Fruit fly (Drosophila melanogaster): ENCODE data around the gene Alg2.
A peak's percentile ranks its signal among the peaks of the same experiment; 100 is the strongest.

Gene Alg2

DNA sequence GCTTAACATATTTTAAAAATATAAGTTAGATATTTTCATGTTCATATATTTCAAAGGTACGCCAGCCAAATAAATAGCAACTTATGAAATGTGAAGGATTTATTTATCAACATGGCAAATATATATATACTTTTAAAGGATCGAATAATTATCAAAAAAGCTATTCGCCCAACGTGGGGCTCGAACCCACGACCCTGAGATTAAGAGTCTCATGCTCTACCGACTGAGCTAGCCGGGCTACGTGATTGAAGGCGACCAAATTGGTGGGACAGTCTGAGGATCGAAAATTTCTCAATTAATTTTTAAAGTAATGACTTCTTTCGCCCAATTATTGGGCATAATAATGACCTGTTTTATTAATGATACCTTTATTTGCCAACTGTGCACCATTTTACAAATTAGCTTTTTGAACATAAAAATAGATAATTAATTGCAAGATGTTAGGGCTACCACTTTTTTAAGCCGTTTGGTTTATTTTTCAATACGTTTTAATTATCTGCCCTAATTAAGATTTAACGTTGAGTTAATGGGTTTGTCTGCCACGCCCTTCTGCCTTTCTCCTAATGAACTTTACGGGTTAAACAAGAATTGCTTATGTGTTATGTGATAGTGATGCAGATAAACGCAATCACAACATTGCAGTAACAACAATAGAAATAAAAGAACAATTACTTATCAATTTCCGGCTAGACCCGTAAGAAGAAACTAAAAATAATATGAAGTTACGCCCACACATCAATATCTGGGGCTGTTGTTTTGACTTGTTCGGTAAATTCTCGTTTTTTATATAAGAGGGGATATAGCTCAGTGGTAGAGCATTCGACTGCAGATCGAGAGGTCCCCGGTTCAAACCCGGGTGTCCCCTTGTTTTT is 46.6 kb upstream of the Alg2 start:
- TF ChIP-seq tai (GFP tag; optimal IDR thresholded peaks at IDR 0.05) (no peak), dmrt93B (GFP tag; optimal IDR thresholded peaks at IDR 0.05) (no peak), CrebA (GFP tag; optimal IDR thresholded peaks at IDR 0.05; ENCODE audit: borderline replicate concordance) (peak; percentile 1), Hr78 (GFP tag; optimal IDR thresholded peaks at IDR 0.05) (no peak), foxo (GFP tag; optimal IDR thresholded peaks at IDR 0.05) (no peak), HLH106 (tag; optimal IDR thresholded peaks at IDR 0.05) (no peak), Hnf4 (GFP tag; optimal IDR thresholded peaks at IDR 0.05) (no peak), psq (GFP tag; optimal IDR thresholded peaks at IDR 0.05) (no peak), Vsx2 (GFP tag; optimal IDR thresholded peaks at IDR 0.05; ENCODE audit: partially characterized antibody) (no peak), Dif (GFP tag; optimal IDR thresholded peaks at IDR 0.05; ENCODE audit: partially characterized antibody) (peak; percentile 22), Jra (GFP tag; optimal IDR thresholded peaks at IDR 0.05) (no peak), CG9705 (GFP tag; optimal IDR thresholded peaks at IDR 0.05) (no peak), Rel (GFP tag; optimal IDR thresholded peaks at IDR 0.05) (no peak), Rel (tag; optimal IDR thresholded peaks at IDR 0.05) (no peak), CG32264 (GFP tag; optimal IDR thresholded peaks at IDR 0.05) (no peak)

DNA sequence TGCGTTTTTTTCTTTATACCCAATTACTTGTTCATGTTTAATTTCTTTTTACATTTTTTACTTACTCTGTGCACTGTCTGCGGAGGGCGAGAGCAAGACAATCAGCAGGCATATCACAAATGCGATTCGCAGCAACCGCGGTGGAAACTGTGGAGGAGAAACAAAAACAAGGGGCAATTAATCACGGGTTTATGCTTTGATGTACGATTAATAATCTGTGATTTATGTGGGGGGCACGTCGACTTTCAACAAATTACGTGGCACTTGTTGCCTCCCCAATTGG is 46.1 kb upstream of the Alg2 start:
- TF ChIP-seq pan (optimal IDR thresholded peaks at IDR 0.05) (no peak), Sp1 (GFP tag; optimal IDR thresholded peaks at IDR 0.05) (no peak), br (GFP tag; optimal IDR thresholded peaks at IDR 0.05) (no peak), Mio (GFP tag; optimal IDR thresholded peaks at IDR 0.05) (no peak), tai (GFP tag; optimal IDR thresholded peaks at IDR 0.05) (no peak), Abd-B (GFP tag; optimal IDR thresholded peaks at IDR 0.05) (no peak), sage (GFP tag; optimal IDR thresholded peaks at IDR 0.05) (no peak), woc (GFP tag; optimal IDR thresholded peaks at IDR 0.05) (no peak), CG32264 (GFP tag; optimal IDR thresholded peaks at IDR 0.05) (no peak), Dfd (GFP tag; optimal IDR thresholded peaks at IDR 0.05) (no peak), CG9705 (GFP tag; optimal IDR thresholded peaks at IDR 0.05) (no peak), dsf (GFP tag; optimal IDR thresholded peaks at IDR 0.05; ENCODE audit: borderline replicate concordance) (no peak), Dif (GFP tag; optimal IDR thresholded peaks at IDR 0.05; ENCODE audit: partially characterized antibody) (no peak), OdsH (GFP tag; optimal IDR thresholded peaks at IDR 0.05) (no peak), GATAd (GFP tag; optimal IDR thresholded peaks at IDR 0.05) (no peak), Rel (GFP tag; optimal IDR thresholded peaks at IDR 0.05) (no peak), Rel (tag; optimal IDR thresholded peaks at IDR 0.05) (no peak), Myc (optimal IDR thresholded peaks at IDR 0.05) (no peak)

DNA sequence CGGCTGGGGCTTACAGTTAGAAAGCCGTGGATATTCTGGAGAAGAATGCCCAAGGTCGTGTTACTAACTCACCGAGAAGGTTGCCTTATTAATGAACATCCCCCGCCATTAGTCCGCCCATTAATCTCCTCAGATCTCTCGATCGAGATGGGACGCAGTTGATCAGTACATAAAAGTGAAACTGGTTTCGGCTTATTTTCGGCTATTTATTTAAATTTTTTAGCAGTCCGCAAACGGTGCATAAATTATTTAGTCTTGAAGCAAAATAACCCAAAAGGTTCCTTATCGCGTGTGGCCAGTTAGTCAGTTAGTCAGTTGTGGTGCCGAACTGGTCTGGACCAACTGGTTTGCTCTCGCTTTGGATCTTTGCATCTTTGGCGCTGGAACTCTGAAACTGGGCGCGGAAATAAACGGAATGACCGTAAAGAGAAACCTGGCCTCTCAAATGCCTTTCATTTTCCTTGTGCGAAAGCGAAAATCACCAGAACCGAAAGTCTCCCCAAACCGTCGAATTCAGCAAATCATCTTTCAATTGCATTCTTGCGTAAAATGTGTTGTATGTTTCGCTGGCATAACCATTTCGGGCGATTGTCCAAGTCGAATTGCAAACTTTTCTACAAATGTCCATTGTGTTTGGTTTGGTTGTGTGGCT is 44.7 kb upstream of the Alg2 start:
- TF ChIP-seq psq (GFP tag; optimal IDR thresholded peaks at IDR 0.05) (no peak), CG9705 (GFP tag; optimal IDR thresholded peaks at IDR 0.05) (no peak), Abd-B (GFP tag; optimal IDR thresholded peaks at IDR 0.05) (no peak), h (GFP tag; optimal IDR thresholded peaks at IDR 0.05) (no peak), Hr83 (GFP tag; optimal IDR thresholded peaks at IDR 0.05; ENCODE audit: poor library complexity, severe bottlenecking) (no peak), HLH106 (tag; optimal IDR thresholded peaks at IDR 0.05) (no peak), sv (GFP tag; optimal IDR thresholded peaks at IDR 0.05) (no peak), CrebA (GFP tag; optimal IDR thresholded peaks at IDR 0.05; ENCODE audit: borderline replicate concordance) (no peak), Vsx2 (GFP tag; optimal IDR thresholded peaks at IDR 0.05; ENCODE audit: partially characterized antibody) (no peak), N (GFP tag; optimal IDR thresholded peaks at IDR 0.05) (no peak), brk (GFP tag; optimal IDR thresholded peaks at IDR 0.05) (no peak)

DNA sequence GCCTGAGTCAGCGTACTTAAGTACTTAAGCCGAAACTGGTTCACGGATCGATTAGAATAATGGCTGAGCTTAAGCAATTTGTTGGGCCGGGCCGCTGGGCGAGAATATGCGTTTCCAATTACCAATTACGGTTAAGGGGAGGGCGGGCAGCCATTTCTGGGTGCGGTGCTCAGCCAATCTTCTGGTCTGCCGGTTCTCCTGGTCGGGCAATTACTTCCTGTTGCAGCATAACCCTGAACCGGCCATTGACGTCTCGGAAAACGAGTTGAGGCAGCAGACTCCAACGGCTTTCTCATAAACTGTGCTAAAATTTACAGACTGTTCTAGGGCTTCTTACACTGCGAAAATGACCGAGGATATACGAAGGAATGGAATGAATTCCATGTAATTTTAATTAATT is 42.5 kb upstream of the Alg2 start:
- TF ChIP-seq dsf (GFP tag; optimal IDR thresholded peaks at IDR 0.05; ENCODE audit: borderline replicate concordance): no peak
- TF ChIP-seq GATAd (GFP tag; optimal IDR thresholded peaks at IDR 0.05): no peak
- TF ChIP-seq ey (GFP tag; optimal IDR thresholded peaks at IDR 0.05): no peak
- no peak for TF ChIP-seq Dif (GFP tag; optimal IDR thresholded peaks at IDR 0.05; ENCODE audit: partially characterized antibody)
- no peak for TF ChIP-seq N (GFP tag; optimal IDR thresholded peaks at IDR 0.05)
- no peak for TF ChIP-seq brk (GFP tag; optimal IDR thresholded peaks at IDR 0.05)
- no peak for TF ChIP-seq Hnf4 (GFP tag; optimal IDR thresholded peaks at IDR 0.05)
- no peak for TF ChIP-seq Vsx2 (GFP tag; optimal IDR thresholded peaks at IDR 0.05; ENCODE audit: partially characterized antibody)
- TF ChIP-seq Sp1 (GFP tag; optimal IDR thresholded peaks at IDR 0.05): no peak
- no peak for TF ChIP-seq jim (GFP tag; optimal IDR thresholded peaks at IDR 0.05)
- no peak for TF ChIP-seq sv (GFP tag; optimal IDR thresholded peaks at IDR 0.05)
- no peak for TF ChIP-seq CrebA (GFP tag; optimal IDR thresholded peaks at IDR 0.05; ENCODE audit: borderline replicate concordance)
- TF ChIP-seq CG9705 (GFP tag; optimal IDR thresholded peaks at IDR 0.05): no peak
- TF ChIP-seq tai (GFP tag; optimal IDR thresholded peaks at IDR 0.05): no peak
- no peak for TF ChIP-seq Dfd (GFP tag; optimal IDR thresholded peaks at IDR 0.05)
- TF ChIP-seq pan (optimal IDR thresholded peaks at IDR 0.05): no peak
- no peak for TF ChIP-seq Rel (GFP tag; optimal IDR thresholded peaks at IDR 0.05)
- no peak for TF ChIP-seq Rel (tag; optimal IDR thresholded peaks at IDR 0.05)
- no peak for TF ChIP-seq dl (GFP tag; optimal IDR thresholded peaks at IDR 0.05; ENCODE audit: insufficient read depth in 1 of 2, partially characterized antibody in 2 of 2)
- TF ChIP-seq Mio (GFP tag; optimal IDR thresholded peaks at IDR 0.05): no peak
